Fruit fly (Drosophila melanogaster) whole organism, prepupa: ENCODE data around the gene CG31676.

ENCODE experiments used
- Blimp-1 ChIP-seq: fragments of 200-800 bp; sonication (Bioruptor generic); optimal IDR thresholded peaks from 3 replicates; lab custom pipeline; 2017; ENCODE audit warnings: missing biosample characterization, missing genetic modification characterization, mild to moderate bottlenecking, moderate library complexity, missing genetic modification reagents
- CG10631 ChIP-seq: fragments of 200-800 bp; sonication (Bioruptor generic); optimal IDR thresholded peaks from 2 replicates; lab custom pipeline; 2016; ENCODE audit warnings: missing biosample characterization, missing genetic modification characterization
- CG11294 ChIP-seq: fragments of 200-800 bp; sonication (Bioruptor generic); IDR thresholded peaks from 2 replicates; pipeline ENCODE4 v1.3.6; 2022; ENCODE audit warnings: missing biosample characterization, missing genetic modification characterization
- CG11762 ChIP-seq: fragments of 200-800 bp; sonication (Bioruptor generic); optimal IDR thresholded peaks from 3 replicates; lab custom pipeline; 2016; ENCODE audit warnings: missing biosample characterization, missing genetic modification characterization; ENCODE audit not compliant: insufficient read depth
- CG11902 ChIP-seq: fragments of 200-800 bp; sonication (Bioruptor generic); optimal IDR thresholded peaks from 3 replicates; lab custom pipeline; 2016; ENCODE audit warnings: missing biosample characterization, missing genetic modification characterization
- CG1621 ChIP-seq: fragments of 200-800 bp; sonication (Bioruptor generic); optimal IDR thresholded peaks from 3 replicates; lab custom pipeline; 2018; ENCODE audit warnings: missing biosample characterization, mild to moderate bottlenecking, missing genetic modification characterization
- CG16779 ChIP-seq: fragments of 200-800 bp; sonication (Bioruptor generic); optimal IDR thresholded peaks from 3 replicates; lab custom pipeline; 2017; ENCODE audit warnings: missing biosample characterization, mild to moderate bottlenecking, missing genetic modification characterization
- CG31627 ChIP-seq: fragments of 200-800 bp; sonication (Bioruptor generic); optimal IDR thresholded peaks from 3 replicates; lab custom pipeline; 2016; ENCODE audit warnings: missing biosample characterization, missing genetic modification characterization
- CG3919 ChIP-seq: fragments of 200-800 bp; sonication (Bioruptor generic); optimal IDR thresholded peaks from 3 replicates; lab custom pipeline; 2016; ENCODE audit warnings: missing biosample characterization, missing genetic modification characterization
- CG6163 ChIP-seq: fragments of 200-800 bp; sonication (Bioruptor generic); IDR thresholded peaks from 3 replicates; pipeline ENCODE4 v1.3.6; 2022; ENCODE audit warnings: missing biosample characterization, missing genetic modification characterization
- CG6792 ChIP-seq: fragments of 200-800 bp; sonication (Bioruptor generic); optimal IDR thresholded peaks from 3 replicates; lab custom pipeline; 2016; ENCODE audit warnings: missing biosample characterization, missing genetic modification characterization
- CG6854 ChIP-seq: fragments of 200-800 bp; sonication (Bioruptor generic); optimal IDR thresholded peaks from 2 replicates; lab custom pipeline; 2017; ENCODE audit warnings: missing biosample characterization, mild to moderate bottlenecking, missing genetic modification characterization
- CG7368 ChIP-seq: fragments of 200-800 bp; sonication (Bioruptor generic); optimal IDR thresholded peaks from 3 replicates; lab custom pipeline; 2016; ENCODE audit warnings: missing biosample characterization, missing genetic modification characterization
- CG8119 ChIP-seq: fragments of 200-800 bp; sonication (Bioruptor generic); IDR thresholded peaks from 3 replicates; pipeline ENCODE4 v1.3.6; 2022; ENCODE audit warnings: missing biosample characterization, missing genetic modification characterization
- CG8319 ChIP-seq: fragments of 200-800 bp; sonication (Bioruptor generic); optimal IDR thresholded peaks from 3 replicates; lab custom pipeline; 2016; ENCODE audit warnings: missing biosample characterization, missing genetic modification characterization
- Eip75B ChIP-seq: fragments of 200-800 bp; sonication (Bioruptor generic); optimal IDR thresholded peaks from 3 replicates; lab custom pipeline; 2016; ENCODE audit warnings: missing biosample characterization, missing genetic modification characterization
- Eip78C ChIP-seq: fragments of 200-800 bp; sonication (Bioruptor generic); peaks from one replicate; lab custom pipeline; 2016; ENCODE audit warnings: missing biosample characterization, missing genetic modification characterization
- Ets21C ChIP-seq: fragments of 200-800 bp; sonication (Bioruptor generic); optimal IDR thresholded peaks from 3 replicates; lab custom pipeline; 2016; ENCODE audit warnings: missing biosample characterization, missing genetic modification characterization
- Ets96B ChIP-seq: fragments of 200-800 bp; optimal IDR thresholded peaks from 2 replicates; lab custom pipeline; 2019; ENCODE audit warnings: missing biosample characterization, mild to moderate bottlenecking, missing genetic modification characterization, moderate library complexity
- Gug ChIP-seq: fragments of 200-800 bp; sonication (Bioruptor generic); IDR thresholded peaks from 2 replicates; pipeline ENCODE4 v1.3.6; 2022; ENCODE audit warnings: missing biosample characterization, missing genetic modification characterization
- Hr4 ChIP-seq: fragments of 200-800 bp; sonication (Bioruptor generic); optimal IDR thresholded peaks from 3 replicates; lab custom pipeline; 2016; ENCODE audit warnings: missing biosample characterization, missing genetic modification characterization
- Lpt ChIP-seq: fragments of 200-800 bp; sonication (Bioruptor generic); optimal IDR thresholded peaks from 3 replicates; lab custom pipeline; 2016; ENCODE audit warnings: missing biosample characterization, missing genetic modification characterization
- Met ChIP-seq: fragments of 200-800 bp; sonication (Bioruptor generic); optimal IDR thresholded peaks from 3 replicates; lab custom pipeline; 2016; ENCODE audit warnings: missing biosample characterization, missing genetic modification characterization
- Smox ChIP-seq: fragments of 200-800 bp; sonication (Bioruptor generic); optimal IDR thresholded peaks from 3 replicates; lab custom pipeline; 2016; ENCODE audit warnings: missing biosample characterization, missing genetic modification characterization
- Sox14 ChIP-seq: fragments of 200-800 bp; sonication (Bioruptor generic); optimal IDR thresholded peaks from 3 replicates; lab custom pipeline; 2016; ENCODE audit warnings: missing biosample characterization, missing genetic modification characterization
- Sox15 ChIP-seq: fragments of 200-800 bp; sonication (Bioruptor generic); optimal IDR thresholded peaks from 3 replicates; lab custom pipeline; 2016; ENCODE audit warnings: missing biosample characterization, missing genetic modification characterization
- cyc ChIP-seq: fragments of 200-800 bp; sonication (Bioruptor generic); optimal IDR thresholded peaks from 3 replicates; lab custom pipeline; 2016; ENCODE audit warnings: missing biosample characterization, missing genetic modification characterization
- dsx ChIP-seq: fragments of 200-800 bp; optimal IDR thresholded peaks from 3 replicates; lab custom pipeline; 2019; ENCODE audit warnings: missing biosample characterization, mild to moderate bottlenecking, missing genetic modification characterization, moderate library complexity; ENCODE audit not compliant: poor library complexity, severe bottlenecking
- eg ChIP-seq: fragments of 200-800 bp; sonication (Bioruptor generic); IDR thresholded peaks from 3 replicates; pipeline ENCODE4 v1.3.6; 2022; ENCODE audit warnings: missing biosample characterization, missing genetic modification characterization
- esn ChIP-seq: fragments of 200-800 bp; sonication (Bioruptor generic); optimal IDR thresholded peaks from 2 replicates; lab custom pipeline; 2016; ENCODE audit warnings: missing biosample characterization, mild to moderate bottlenecking, missing genetic modification characterization, moderate library complexity
- fd59A ChIP-seq: fragments of 200-800 bp; sonication (Bioruptor generic); optimal IDR thresholded peaks from 2 replicates; lab custom pipeline; 2017; ENCODE audit warnings: missing biosample characterization, mild to moderate bottlenecking, missing genetic modification characterization, missing genetic modification reagents
- fkh ChIP-seq: fragments of 200-800 bp; sonication (Bioruptor generic); optimal IDR thresholded peaks from 3 replicates; lab custom pipeline; 2017; ENCODE audit warnings: missing biosample characterization, mild to moderate bottlenecking, missing genetic modification characterization, moderate library complexity
- lz ChIP-seq: fragments of 200-800 bp; sonication (Bioruptor generic); optimal IDR thresholded peaks from 3 replicates; lab custom pipeline; 2016; ENCODE audit warnings: missing biosample characterization, missing genetic modification characterization
- net ChIP-seq: fragments of 200-800 bp; sonication (Bioruptor generic); optimal IDR thresholded peaks from 3 replicates; lab custom pipeline; 2016; ENCODE audit warnings: missing biosample characterization, missing genetic modification characterization
- pdm3 ChIP-seq: fragments of 200-800 bp; sonication (Bioruptor generic); optimal IDR thresholded peaks from 3 replicates; lab custom pipeline; 2016; ENCODE audit warnings: missing biosample characterization, missing genetic modification characterization
- salr ChIP-seq, 2 experiments: fragments of 200-800 bp; sonication (Bioruptor generic); optimal IDR thresholded peaks; 3 replicates each; lab custom pipeline; 2016 to 2018; ENCODE audit warnings: missing biosample characterization in 2 of 2, missing genetic modification characterization in 2 of 2, mild to moderate bottlenecking in 1 of 2
- spab ChIP-seq: fragments of 200-800 bp; sonication (Bioruptor generic); optimal IDR thresholded peaks from 2 replicates; lab custom pipeline; 2017; ENCODE audit warnings: missing biosample characterization, mild to moderate bottlenecking, missing genetic modification characterization, missing genetic modification reagents
- svp ChIP-seq: fragments of 200-800 bp; sonication (Bioruptor generic); peaks from one replicate; lab custom pipeline; 2016; ENCODE audit warnings: missing biosample characterization, missing genetic modification characterization
- topi ChIP-seq: fragments of 200-800 bp; sonication (Bioruptor generic); optimal IDR thresholded peaks from 3 replicates; lab custom pipeline; 2016; ENCODE audit warnings: missing biosample characterization, missing genetic modification characterization
- vri ChIP-seq: fragments of 200-800 bp; sonication (Bioruptor generic); optimal IDR thresholded peaks from 3 replicates; lab custom pipeline; 2016; ENCODE audit warnings: missing biosample characterization, mild to moderate bottlenecking, missing genetic modification characterization

The CG31676 gene

DNA sequence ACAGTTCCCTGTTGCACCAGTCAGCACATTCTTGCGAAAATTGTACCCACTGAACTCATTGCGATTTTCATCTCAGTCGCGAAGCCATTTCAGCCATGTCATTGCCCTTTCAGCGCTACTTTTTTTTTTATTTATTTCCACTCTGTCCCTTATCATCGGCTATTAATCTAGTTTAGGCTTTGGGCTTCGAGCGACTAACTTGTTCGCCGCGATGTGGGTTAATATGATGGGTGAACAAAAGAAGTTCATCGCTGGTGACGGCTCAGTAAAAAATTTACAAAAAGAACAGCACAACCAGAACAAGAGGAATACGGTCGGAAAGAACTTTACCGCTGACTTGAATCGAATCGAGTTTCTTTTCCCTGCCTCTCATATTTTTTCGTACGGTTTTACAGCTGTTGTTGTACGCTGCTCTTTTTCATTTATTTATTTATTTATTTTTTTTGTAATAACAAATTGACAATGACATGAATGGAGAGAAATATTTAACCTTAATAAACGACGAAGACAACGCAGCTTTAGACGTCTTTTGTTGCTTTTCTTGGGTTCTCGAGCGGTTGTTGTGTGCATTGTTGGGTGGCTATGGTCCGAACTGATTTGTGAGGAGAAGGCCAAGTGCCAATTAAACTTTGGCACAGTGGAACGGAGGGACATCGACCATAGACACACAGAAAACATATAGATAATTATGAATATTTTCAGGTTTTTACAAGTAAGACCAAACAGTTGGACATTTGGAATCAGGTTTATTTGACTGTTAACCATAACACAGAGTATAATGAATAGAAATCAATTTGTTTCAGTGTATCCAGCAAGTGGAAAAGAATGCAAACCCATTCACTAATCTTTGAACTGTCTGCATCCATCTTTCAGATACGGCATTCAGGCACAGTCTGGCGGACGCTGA, 28.0 kb upstream of the CG31676 start (continued):
- TF ChIP-seq dsx (GFP tag; lab: Kevin White, UChicago) (peak; percentile 51), fkh (GFP tag; lab: Kevin White, UChicago) (no peak), CG16779 (tag; lab: Kevin White, UChicago) (no peak), CG6792 (GFP tag; lab: Kevin White, UChicago) (no peak), eg (GFP tag; lab: Robert Waterston, UW) (no peak), net (GFP tag; lab: Kevin White, UChicago) (peak; percentile 8), CG1621 (tag; lab: Kevin White, UChicago) (no peak), esn (GFP tag; lab: Kevin White, UChicago) (no peak), Lpt (GFP tag; lab: Kevin White, UChicago) (no peak), topi (GFP tag; lab: Kevin White, UChicago) (no peak), salr (GFP tag; optimal IDR thresholded peaks at IDR 0.05; lab: Kevin White, UChicago) (no peak), CG11762 (GFP tag; lab: Kevin White, UChicago) (no peak), CG31627 (no peak), Sox14 (no peak), vri (GFP tag; lab: Kevin White, UChicago) (no peak), CG6854 (GFP tag; lab: Kevin White, UChicago) (no peak), cyc (GFP tag; lab: Kevin White, UChicago) (no peak), CG6163 (GFP tag; lab: Robert Waterston, UW) (peak; percentile 61; the same call in 2 of the 3 replicates), spab (GFP tag; lab: Kevin White, UChicago) (peak; percentile 7), svp (GFP tag; lab: Kevin White, UChicago) (peak; percentile 67), Gug (GFP tag; lab: Robert Waterston, UW) (no peak), Ets96B (tag; lab: Kevin White, UChicago) (peak; percentile 44), Sox15 (GFP tag; lab: Kevin White, UChicago) (no peak), fd59A (peak; percentile 30), CG11902 (GFP tag; lab: Kevin White, UChicago) (no peak), Smox (no peak), Eip78C (peak; percentile 85), CG3919 (GFP tag; lab: Kevin White, UChicago) (peak; percentile 28), CG8119 (no peak), Hr4 (GFP tag; lab: Kevin White, UChicago) (no peak), CG11294 (GFP tag; lab: Robert Waterston, UW) (no peak), CG8319 (no peak), CG7368 (GFP tag; lab: Kevin White, UChicago) (no peak), Eip75B (peak; percentile 17), lz (peak; percentile 7)
- TF ChIP-seq, all 60 proteins: peak for 23

DNA sequence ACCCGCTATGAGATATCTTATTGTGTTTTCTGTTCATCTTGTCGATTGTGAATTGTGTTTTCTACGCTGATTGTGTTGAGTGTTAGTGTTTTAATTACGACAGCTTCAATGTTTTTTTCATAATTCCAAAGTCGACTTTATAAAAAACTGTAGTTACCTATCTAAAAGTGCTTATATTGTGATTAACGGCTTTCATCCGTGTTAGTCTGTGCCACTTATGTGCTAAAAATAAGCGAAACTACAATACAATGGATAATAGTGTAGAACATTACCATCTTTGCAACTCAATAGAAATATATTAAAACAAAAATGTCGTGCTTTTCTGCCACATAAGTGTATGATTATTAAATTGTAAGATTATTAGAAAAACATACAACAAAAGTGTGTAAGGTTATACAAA, 24.4 kb upstream of the CG31676 start, which contains the start of gene CG33322:
TSS of gene CG33322 (minus strand) at position 101 of the 400 bp plus-strand sequence.
- TF ChIP-seq pdm3 (GFP tag; lab: Kevin White, UChicago) (no peak), Ets21C (GFP tag; lab: Kevin White, UChicago) (no peak), CG16779 (tag; lab: Kevin White, UChicago) (no peak), CG10631 (GFP tag; lab: Kevin White, UChicago) (no peak), Blimp-1 (GFP tag; lab: Kevin White, UChicago) (no peak), Met (GFP tag; lab: Kevin White, UChicago) (no peak), fkh (GFP tag; lab: Kevin White, UChicago) (no peak)
